Worm (Caenorhabditis elegans) whole organism, young adult: ENCODE data around the gene cut-3.

Experiments used
- F49E8.2 ChIP-seq: sonication (generic microtip); optimal IDR thresholded peaks from 3 replicates; lab custom pipeline; 2017; ENCODE audit warnings: missing genetic modification characterization, mild to moderate bottlenecking, missing compliant biosample characterization, antibody characterized with exemption, moderate library complexity; ENCODE audit not compliant: insufficient read depth
- ZK185.1 ChIP-seq: sonication (generic microtip); optimal IDR thresholded peaks from 2 replicates; lab custom pipeline; 2016; ENCODE audit warnings: mild to moderate bottlenecking, missing genetic modification characterization, missing compliant biosample characterization; ENCODE audit not compliant: poor library complexity, severe bottlenecking
- aptf-2 ChIP-seq: fragments of 200-800 bp; sonication (Bioruptor generic); conservative IDR thresholded peaks from 2 replicates; pipeline ENCODE4 v1.3.6; 2022; ENCODE audit warnings: missing genetic modification reagents, missing genetic modification characterization, missing compliant biosample characterization
- cebp-2 ChIP-seq: fragments of 200-800 bp; sonication (Bioruptor generic); IDR thresholded peaks from 2 replicates; pipeline ENCODE4 v1.3.6; 2022; ENCODE audit warnings: missing genetic modification characterization, missing compliant biosample characterization
- chd-7 ChIP-seq: sonication (generic microtip); optimal IDR thresholded peaks from 2 replicates; lab custom pipeline; 2016; ENCODE audit warnings: mild to moderate bottlenecking, missing genetic modification characterization, moderate library complexity, missing compliant biosample characterization
- madf-6 ChIP-seq: fragments of 200-800 bp; sonication (Bioruptor generic); IDR thresholded peaks from 2 replicates; pipeline ENCODE4 v1.3.6; 2022; ENCODE audit warnings: missing genetic modification reagents, missing genetic modification characterization, missing compliant biosample characterization
- snpc-4 ChIP-seq, 5 experiments: fragments of 150-350 bp in 1 of 5; sonication (generic microtip) in 4 of 5; optimal IDR thresholded peaks; 2 replicates each; lab custom pipeline; 2014 to 2018; ENCODE audit warnings: missing genetic modification characterization in 5 of 5, missing biosample characterization in 3 of 5, antibody characterized with exemption in 2 of 5, mild to moderate bottlenecking in 2 of 5, missing compliant biosample characterization in 2 of 5, missing genotype in 2 of 5, moderate library complexity in 2 of 5, missing genetic modification reagents in 1 of 5
- unc-62 ChIP-seq: fragments of 150-350 bp; optimal IDR thresholded peaks from 2 replicates; lab custom pipeline; 2014; ENCODE audit warnings: missing biosample characterization, missing genetic modification reagents, missing genetic modification characterization
- xnd-1 ChIP-seq: sonication (generic microtip); optimal IDR thresholded peaks from 2 replicates; lab custom pipeline; 2016; ENCODE audit warnings: missing genotype, missing genetic modification reagents, missing genetic modification characterization, missing compliant biosample characterization

DNA sequence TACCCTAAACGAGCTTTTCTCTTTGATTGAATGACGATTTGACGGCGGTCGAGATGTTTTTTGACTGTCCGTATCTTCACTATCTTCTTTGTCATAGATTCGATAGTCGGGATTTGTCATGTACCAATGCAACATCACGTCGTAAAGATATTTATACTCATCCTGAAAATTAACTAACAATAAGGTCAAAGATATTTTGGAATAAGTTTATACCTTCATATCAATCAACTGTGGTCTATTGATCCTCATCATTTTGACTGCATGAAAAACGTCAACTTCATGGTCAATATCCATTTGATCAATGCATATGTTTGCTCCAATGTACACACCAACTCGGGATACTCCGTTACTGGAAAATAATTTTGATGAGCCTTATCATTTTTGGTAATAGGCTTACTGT lies 41.5 kb upstream of the cut-3 start:
- no peak for TF ChIP-seq chd-7
- TF ChIP-seq madf-6 (GFP tag; lab: Robert Waterston, UW): no peak
- no peak for TF ChIP-seq snpc-4 (GFP tag; optimal IDR thresholded peaks at IDR 0.05; lab: Kevin White, UChicago)
- no peak for TF ChIP-seq snpc-4 (tag; optimal IDR thresholded peaks at IDR 0.05; lab: Kevin White, UChicago)
- TF ChIP-seq unc-62: no peak
- no peak for TF ChIP-seq aptf-2 (GFP tag; lab: Robert Waterston, UW)
- TF ChIP-seq xnd-1 (tag; lab: Kevin White, UChicago): no peak
- TF ChIP-seq F49E8.2 (tag; lab: Kevin White, UChicago): no peak
- TF ChIP-seq ZK185.1 (tag; lab: Kevin White, UChicago): no peak
- no peak for TF ChIP-seq cebp-2 (GFP tag; lab: Robert Waterston, UW)
